Fruit fly (Drosophila melanogaster) whole organism, embryonic: ENCODE data around the gene CG33281.

Experiments used
- BtbVII ChIP-seq: fragments of 200-800 bp; sonication (Bioruptor generic); optimal IDR thresholded peaks from 3 replicates; lab custom pipeline; 2017; ENCODE audit warnings: missing biosample characterization, mild to moderate bottlenecking, missing genetic modification characterization
- CG10274 ChIP-seq: fragments of 200-800 bp; sonication (Bioruptor generic); optimal IDR thresholded peaks from 3 replicates; lab custom pipeline; 2017; ENCODE audit warnings: missing biosample characterization, mild to moderate bottlenecking, missing genetic modification characterization
- CG11560 ChIP-seq: fragments of 200-800 bp; sonication (Bioruptor generic); IDR thresholded peaks from 3 replicates; pipeline ENCODE4 v1.3.6; 2022; ENCODE audit warnings: missing biosample characterization, missing genetic modification characterization
- CG1233 ChIP-seq: fragments of 200-800 bp; sonication (Bioruptor generic); optimal IDR thresholded peaks from 4 replicates; lab custom pipeline; 2018; ENCODE audit warnings: missing biosample characterization, mild to moderate bottlenecking, missing genetic modification characterization
- CG13296 ChIP-seq: fragments of 200-800 bp; sonication (Bioruptor generic); optimal IDR thresholded peaks from 3 replicates; lab custom pipeline; 2018; ENCODE audit warnings: missing biosample characterization, mild to moderate bottlenecking, missing genetic modification characterization
- CG14441 ChIP-seq: fragments of 200-800 bp; sonication (Bioruptor generic); IDR thresholded peaks from 2 replicates; pipeline ENCODE4 v1.3.6; 2022; ENCODE audit warnings: missing biosample characterization, missing genetic modification characterization
- CG16813 ChIP-seq: fragments of 200-800 bp; sonication (Bioruptor generic); IDR thresholded peaks from 3 replicates; pipeline ENCODE4 v1.3.6; 2022; ENCODE audit warnings: missing biosample characterization, missing genetic modification characterization; ENCODE audit not compliant: partially characterized antibody
- CG18619 ChIP-seq: fragments of 200-800 bp; sonication (Bioruptor generic); optimal IDR thresholded peaks from 3 replicates; lab custom pipeline; 2017; ENCODE audit warnings: missing biosample characterization, mild to moderate bottlenecking, missing genetic modification characterization
- CG31388 ChIP-seq: fragments of 200-800 bp; sonication (Bioruptor generic); optimal IDR thresholded peaks from 2 replicates; lab custom pipeline; 2016; ENCODE audit warnings: missing biosample characterization, missing genetic modification characterization
- CG31441 ChIP-seq: fragments of 200-800 bp; sonication (Bioruptor generic); IDR thresholded peaks from 2 replicates; pipeline ENCODE4 v1.3.6; 2022; ENCODE audit warnings: missing biosample characterization, missing genetic modification characterization
- CG32532 ChIP-seq: fragments of 200-800 bp; sonication (Bioruptor generic); IDR thresholded peaks from 2 replicates; pipeline ENCODE4 v1.3.6; 2022; ENCODE audit warnings: missing biosample characterization, missing genetic modification characterization
- CG6765 ChIP-seq: fragments of 200-800 bp; sonication (Bioruptor generic); optimal IDR thresholded peaks from 3 replicates; lab custom pipeline; 2017; ENCODE audit warnings: missing biosample characterization, mild to moderate bottlenecking, missing genetic modification characterization
- CG8388 ChIP-seq: fragments of 200-800 bp; sonication (Bioruptor generic); optimal IDR thresholded peaks from 2 replicates; lab custom pipeline; 2019; ENCODE audit warnings: missing biosample characterization, mild to moderate bottlenecking, missing genetic modification characterization, moderate library complexity
- CG8478 ChIP-seq: fragments of >200 bp; optimal IDR thresholded peaks from 2 replicates; lab custom pipeline; 2018
- CG8765 ChIP-seq: fragments of 200-800 bp; sonication (Bioruptor generic); IDR thresholded peaks from 2 replicates; pipeline ENCODE4 v1.3.6; 2022; ENCODE audit warnings: missing biosample characterization, missing genetic modification characterization
- CkIIα-i1 ChIP-seq: fragments of 200-800 bp; sonication (Bioruptor generic); IDR thresholded peaks from 2 replicates; pipeline ENCODE4 v1.3.6; 2022; ENCODE audit warnings: missing biosample characterization, missing genetic modification characterization
- ERR ChIP-seq: fragments of 200-800 bp; sonication (Bioruptor generic); optimal IDR thresholded peaks from 2 replicates; lab custom pipeline; 2016; ENCODE audit warnings: missing biosample characterization, missing genetic modification characterization
- GATAe ChIP-seq: fragments of 200-800 bp; sonication (Bioruptor generic); conservative IDR thresholded peaks from 2 replicates; pipeline ENCODE4 v1.3.6; 2022; ENCODE audit warnings: missing biosample characterization, missing genetic modification characterization
- Gug ChIP-seq: fragments of 200-800 bp; sonication (Bioruptor generic); IDR thresholded peaks from 4 replicates; pipeline ENCODE4 v1.3.6; 2022; ENCODE audit warnings: missing biosample characterization, missing genetic modification characterization
- Hey ChIP-seq: fragments of 200-800 bp; sonication (Bioruptor generic); optimal IDR thresholded peaks from 3 replicates; lab custom pipeline; 2018; ENCODE audit warnings: missing biosample characterization, mild to moderate bottlenecking, missing genetic modification characterization
- Hr39 ChIP-seq: fragments of >200 bp; optimal IDR thresholded peaks from 2 replicates; lab custom pipeline; 2017
- Hr51 ChIP-seq, 2 experiments: fragments of 200-800 bp; sonication (Bioruptor generic); optimal IDR thresholded peaks; 2 replicates in 1 of 2; 3 replicates in 1 of 2; lab custom pipeline; 2016 to 2018; ENCODE audit warnings: missing biosample characterization in 2 of 2, missing genetic modification characterization in 2 of 2, mild to moderate bottlenecking in 1 of 2, moderate library complexity in 1 of 2
- Med ChIP-seq: fragments of 200-800 bp; sonication (Bioruptor generic); peaks from one replicate; lab custom pipeline; 2016; ENCODE audit warnings: missing biosample characterization, missing genetic modification characterization, mild to moderate bottlenecking, inconsistent platforms, moderate library complexity
- Nf-YC ChIP-seq: fragments of 200-800 bp; optimal IDR thresholded peaks from 3 replicates; lab custom pipeline; 2019; ENCODE audit warnings: missing biosample characterization, mild to moderate bottlenecking, missing genetic modification characterization, moderate library complexity
- Opbp ChIP-seq: fragments of 200-800 bp; sonication (Bioruptor generic); IDR thresholded peaks from 3 replicates; pipeline ENCODE4 v1.3.6; 2022; ENCODE audit warnings: missing biosample characterization, missing genetic modification characterization; ENCODE audit not compliant: partially characterized antibody
- Scr ChIP-seq: fragments of 200-800 bp; sonication (Bioruptor generic); IDR thresholded peaks from 2 replicates; pipeline ENCODE4 v1.3.6; 2022; ENCODE audit warnings: missing biosample characterization, missing genetic modification characterization; ENCODE audit not compliant: partially characterized antibody
- Sox100B ChIP-seq: fragments of 200-800 bp; sonication (Bioruptor generic); optimal IDR thresholded peaks from 3 replicates; lab custom pipeline; 2018; ENCODE audit warnings: missing biosample characterization, mild to moderate bottlenecking, missing genetic modification characterization
- Trl ChIP-seq, 3 experiments: fragments of >200 bp in 2 of 3; fragments of 200-800 bp in 1 of 3; sonication (Bioruptor generic) in 1 of 3; optimal IDR thresholded peaks; 2 replicates in 1 of 3; 3 replicates in 2 of 3; lab custom pipeline; 2016 to 2017; ENCODE audit warnings: missing biosample characterization in 1 of 3, missing genetic modification characterization in 1 of 3
- bsh ChIP-seq, 2 experiments: fragments of 200-800 bp; sonication (Bioruptor generic); optimal IDR thresholded peaks; 2 replicates each; lab custom pipeline; 2017 to 2018; ENCODE audit warnings: mild to moderate bottlenecking in 2 of 2, missing biosample characterization in 2 of 2, missing genetic modification characterization in 2 of 2, moderate library complexity in 1 of 2
- crol ChIP-seq: fragments of 200-800 bp; sonication (Bioruptor generic); IDR thresholded peaks from 2 replicates; pipeline ENCODE4 v1.3.6; 2022; ENCODE audit warnings: missing biosample characterization, missing genetic modification characterization
- cwo ChIP-seq: fragments of 200-800 bp; sonication (Bioruptor generic); optimal IDR thresholded peaks from 3 replicates; lab custom pipeline; 2017; ENCODE audit warnings: missing biosample characterization, missing genetic modification characterization, mild to moderate bottlenecking, moderate library complexity, missing genetic modification reagents
- dan ChIP-seq: fragments of 200-800 bp; sonication (Bioruptor generic); IDR thresholded peaks from 2 replicates; pipeline ENCODE4 v1.3.6; 2022; ENCODE audit warnings: missing biosample characterization, missing genetic modification characterization
- dysf ChIP-seq: fragments of 200-800 bp; sonication (Bioruptor generic); IDR thresholded peaks from 3 replicates; pipeline ENCODE4 v1.3.6; 2022; ENCODE audit warnings: missing biosample characterization, missing genetic modification characterization
- gcm ChIP-seq: fragments of 200-800 bp; sonication (Bioruptor generic); optimal IDR thresholded peaks from 2 replicates; lab custom pipeline; 2019; ENCODE audit warnings: missing biosample characterization, mild to moderate bottlenecking, missing genetic modification characterization, moderate library complexity
- grn ChIP-seq: fragments of 200-800 bp; sonication (Bioruptor generic); optimal IDR thresholded peaks from 3 replicates; lab custom pipeline; 2017; ENCODE audit warnings: missing biosample characterization, missing genetic modification characterization
- gt ChIP-seq: fragments of 200-800 bp; sonication (Bioruptor generic); IDR thresholded peaks from 2 replicates; pipeline ENCODE4 v1.3.6; 2022; ENCODE audit warnings: missing biosample characterization, missing genetic modification characterization
- her ChIP-seq: fragments of 200-800 bp; sonication (Bioruptor generic); optimal IDR thresholded peaks from 2 replicates; lab custom pipeline; 2016; ENCODE audit warnings: missing biosample characterization, missing genetic modification characterization
- kah ChIP-seq: fragments of 200-800 bp; sonication (Bioruptor generic); optimal IDR thresholded peaks from 2 replicates; lab custom pipeline; 2018; ENCODE audit warnings: missing biosample characterization, mild to moderate bottlenecking, missing genetic modification characterization
- nerfin-2 ChIP-seq: fragments of 200-800 bp; sonication (Bioruptor generic); IDR thresholded peaks from 2 replicates; pipeline ENCODE4 v1.3.6; 2022; ENCODE audit warnings: missing biosample characterization, missing genetic modification characterization; ENCODE audit not compliant: partially characterized antibody
- pho ChIP-seq: fragments of 200-800 bp; sonication (Bioruptor generic); optimal IDR thresholded peaks from 2 replicates; lab custom pipeline; 2016; ENCODE audit warnings: missing biosample characterization, missing genetic modification characterization
- pnt ChIP-seq: fragments of 200-800 bp; sonication (Bioruptor generic); optimal IDR thresholded peaks from 3 replicates; lab custom pipeline; 2016; ENCODE audit warnings: missing biosample characterization, missing genetic modification characterization
- pros ChIP-seq: fragments of 200-800 bp; sonication (Bioruptor generic); optimal IDR thresholded peaks from 3 replicates; lab custom pipeline; 2019; ENCODE audit warnings: missing biosample characterization, mild to moderate bottlenecking, missing genetic modification characterization, moderate library complexity
- scrt ChIP-seq: fragments of 200-800 bp; sonication (Bioruptor generic); optimal IDR thresholded peaks from 2 replicates; lab custom pipeline; 2018; ENCODE audit warnings: missing biosample characterization, mild to moderate bottlenecking, missing genetic modification characterization, moderate library complexity
- slbo ChIP-seq: fragments of 200-800 bp; sonication (Bioruptor generic); IDR thresholded peaks from 2 replicates; pipeline ENCODE4 v1.3.6; 2022; ENCODE audit warnings: missing biosample characterization, missing genetic modification characterization
- trh ChIP-seq: fragments of 200-800 bp; sonication (Bioruptor generic); optimal IDR thresholded peaks from 2 replicates; lab custom pipeline; 2016; ENCODE audit warnings: missing biosample characterization, missing genetic modification characterization
- vvl ChIP-seq: fragments of 200-800 bp; sonication (Bioruptor generic); IDR thresholded peaks from 2 replicates; pipeline ENCODE4 v1.3.6; 2022; ENCODE audit warnings: missing biosample characterization, missing genetic modification characterization
- wdn ChIP-seq: fragments of 200-800 bp; sonication (Bioruptor generic); IDR thresholded peaks from 2 replicates; pipeline ENCODE4 v1.3.6; 2022; ENCODE audit warnings: missing biosample characterization, missing genetic modification characterization

The CG33281 gene

dm6 chr2L:3304831-3305828, 18.9 kb upstream of the CG33281 start (continued):
- TF ChIP-seq CG31441 (GFP tag; lab: Robert Waterston, UW) (no peak), Hr51 (GFP tag; optimal IDR thresholded peaks at IDR 0.05; lab: Kevin White, UChicago) (no peak), CkIIα-i1 (GFP tag; lab: Robert Waterston, UW) (no peak), CG32532 (no peak), her (GFP tag; lab: Kevin White, UChicago) (no peak), dan (no peak), CG6765 (GFP tag; lab: Kevin White, UChicago) (no peak), Scr (no peak), CG1233 (GFP tag; lab: Kevin White, UChicago) (no peak), CG13296 (GFP tag; lab: Kevin White, UChicago) (no peak), kah (GFP tag; lab: Kevin White, UChicago) (no peak), pnt (GFP tag; lab: Kevin White, UChicago) (no peak), pros (GFP tag; lab: Kevin White, UChicago) (no peak), Gug (GFP tag; lab: Robert Waterston, UW) (no peak), CG8765 (GFP tag; lab: Robert Waterston, UW) (no peak), scrt (no peak), nerfin-2 (GFP tag; lab: Robert Waterston, UW) (no peak), slbo (GFP tag; lab: Robert Waterston, UW) (no peak), trh (GFP tag; lab: Kevin White, UChicago) (no peak), bsh (GFP tag; optimal IDR thresholded peaks at IDR 0.05; lab: Kevin White, UChicago) (no peak), Nf-YC (no peak), Hr39 (lab: Kevin White, UChicago) (no peak), Sox100B (GFP tag; lab: Kevin White, UChicago) (no peak), cwo (GFP tag; lab: Kevin White, UChicago) (peak; percentile 35), CG16813 (no peak), BtbVII (no peak), Med (GFP tag; lab: Kevin White, UChicago) (peak; percentile 33), CG8478 (lab: Kevin White, UChicago) (no peak), CG18619 (GFP tag; lab: Kevin White, UChicago) (no peak), pho (GFP tag; lab: Kevin White, UChicago) (no peak), wdn (GFP tag; lab: Robert Waterston, UW) (no peak), dysf (GFP tag; lab: Robert Waterston, UW) (no peak), crol (GFP tag; lab: Robert Waterston, UW) (peak; percentile 75), CG10274 (GFP tag; lab: Kevin White, UChicago) (no peak), CG8388 (GFP tag; lab: Kevin White, UChicago) (no peak), gt (no peak), CG14441 (GFP tag; lab: Robert Waterston, UW) (no peak)
- TF ChIP-seq, all 482 proteins: peak for 12

dm6 chr2L:3307189-3307588, 16.8 kb upstream of the CG33281 start:
- no peak for TF ChIP-seq vvl (GFP tag; lab: Robert Waterston, UW)
- TF ChIP-seq GATAe (GFP tag; lab: Robert Waterston, UW) = peak; percentile 72
- TF ChIP-seq CG16813 = no peak
- TF ChIP-seq Opbp (GFP tag; lab: Robert Waterston, UW) = no peak
- no peak for TF ChIP-seq gcm (GFP tag; lab: Kevin White, UChicago)
- TF ChIP-seq Hey (tag; lab: Kevin White, UChicago) = peak; percentile 79
- no peak for TF ChIP-seq ERR (GFP tag; lab: Kevin White, UChicago)
- TF ChIP-seq CG31388 = no peak
- TF ChIP-seq grn (GFP tag; lab: Kevin White, UChicago) = peak; percentile 50
- TF ChIP-seq Trl (optimal IDR thresholded peaks at IDR 0.05; lab: Kevin White, UChicago) = no peak
- no peak for TF ChIP-seq Trl (GFP tag; optimal IDR thresholded peaks at IDR 0.05; lab: Kevin White, UChicago)
- no peak for TF ChIP-seq CG11560 (tag; lab: Robert Waterston, UW)
